Worm (Caenorhabditis elegans): Measurements from ENCODE around the gene mlc-5.

- TF ChIP-seq lin-39 (tag; optimal IDR thresholded peaks at IDR 0.05) (no peak), pha-4 (tag; optimal IDR thresholded peaks at IDR 0.05) (no peak), mdl-1 (tag; optimal IDR thresholded peaks at IDR 0.05) (no peak), ama-1 (optimal IDR thresholded peaks at IDR 0.05) (no peak), unc-39 (tag; optimal IDR thresholded peaks at IDR 0.05) (no peak), daf-12 (tag; optimal IDR thresholded peaks at IDR 0.05) (no peak), nhr-25 (tag; optimal IDR thresholded peaks at IDR 0.05) (no peak), elt-2 (tag; optimal IDR thresholded peaks at IDR 0.05) (no peak), ztf-11 (tag; optimal IDR thresholded peaks at IDR 0.05) (no peak), unc-62 (GFP tag; optimal IDR thresholded peaks at IDR 0.05) (no peak), nhr-23 (tag; optimal IDR thresholded peaks at IDR 0.05) (no peak), egl-27 (tag; optimal IDR thresholded peaks at IDR 0.05) (no peak), elt-1 (tag; optimal IDR thresholded peaks at IDR 0.05) (no peak), fkh-10 (GFP tag; optimal IDR thresholded peaks at IDR 0.05) (peak; percentile 62)
Observed at ce11 chrIII:13637681-13638080, 14.6 kb downstream of the mlc-5 start.

Data from whole organism, L3 larva.